Fruit fly (Drosophila melanogaster) whole organism, prepupa: ENCODE results near the gene Rab6.

Experiments
- Blimp-1 ChIP-seq: fragments of 200-800 bp; sonication (Bioruptor generic); optimal IDR thresholded peaks from 3 replicates; lab custom pipeline; 2017; ENCODE audit warnings: missing biosample characterization, missing genetic modification characterization, mild to moderate bottlenecking, moderate library complexity, missing genetic modification reagents
- CG10631 ChIP-seq: fragments of 200-800 bp; sonication (Bioruptor generic); optimal IDR thresholded peaks from 2 replicates; lab custom pipeline; 2016; ENCODE audit warnings: missing biosample characterization, missing genetic modification characterization
- CG10669 ChIP-seq: fragments of 200-800 bp; sonication (Bioruptor generic); optimal IDR thresholded peaks from 3 replicates; lab custom pipeline; 2018; ENCODE audit warnings: missing biosample characterization, mild to moderate bottlenecking, missing genetic modification characterization, moderate library complexity
- CG11294 ChIP-seq: fragments of 200-800 bp; sonication (Bioruptor generic); IDR thresholded peaks from 2 replicates; pipeline ENCODE4 v1.3.6; 2022; ENCODE audit warnings: missing biosample characterization, missing genetic modification characterization
- CG11762 ChIP-seq: fragments of 200-800 bp; sonication (Bioruptor generic); optimal IDR thresholded peaks from 3 replicates; lab custom pipeline; 2016; ENCODE audit warnings: missing biosample characterization, missing genetic modification characterization; ENCODE audit not compliant: insufficient read depth
- CG15336 ChIP-seq: fragments of 200-800 bp; sonication (Bioruptor generic); IDR thresholded peaks from 2 replicates; pipeline ENCODE4 v1.3.6; 2022; ENCODE audit warnings: missing biosample characterization, missing genetic modification characterization
- CG1621 ChIP-seq: fragments of 200-800 bp; sonication (Bioruptor generic); optimal IDR thresholded peaks from 3 replicates; lab custom pipeline; 2018; ENCODE audit warnings: missing biosample characterization, mild to moderate bottlenecking, missing genetic modification characterization
- CG31627 ChIP-seq: fragments of 200-800 bp; sonication (Bioruptor generic); optimal IDR thresholded peaks from 3 replicates; lab custom pipeline; 2016; ENCODE audit warnings: missing biosample characterization, missing genetic modification characterization
- CG32006 ChIP-seq: fragments of 200-800 bp; sonication (Bioruptor generic); optimal IDR thresholded peaks from 3 replicates; lab custom pipeline; 2017; ENCODE audit warnings: missing biosample characterization, mild to moderate bottlenecking, missing genetic modification characterization
- CG34406 ChIP-seq: fragments of 200-800 bp; sonication (Bioruptor generic); optimal IDR thresholded peaks from 3 replicates; lab custom pipeline; 2016; ENCODE audit warnings: missing biosample characterization, missing genetic modification characterization
- CG3919 ChIP-seq: fragments of 200-800 bp; sonication (Bioruptor generic); optimal IDR thresholded peaks from 3 replicates; lab custom pipeline; 2016; ENCODE audit warnings: missing biosample characterization, missing genetic modification characterization
- CG4318 ChIP-seq: fragments of 200-800 bp; sonication (Bioruptor generic); optimal IDR thresholded peaks from 3 replicates; lab custom pipeline; 2017; ENCODE audit warnings: missing biosample characterization, mild to moderate bottlenecking, missing genetic modification characterization
- CG6276 ChIP-seq: fragments of 200-800 bp; sonication (Bioruptor generic); optimal IDR thresholded peaks from 2 replicates; lab custom pipeline; 2017; ENCODE audit warnings: missing biosample characterization, mild to moderate bottlenecking, missing genetic modification characterization
- CG6792 ChIP-seq: fragments of 200-800 bp; sonication (Bioruptor generic); optimal IDR thresholded peaks from 3 replicates; lab custom pipeline; 2016; ENCODE audit warnings: missing biosample characterization, missing genetic modification characterization
- CG6808 ChIP-seq: fragments of 200-800 bp; sonication (Bioruptor generic); optimal IDR thresholded peaks from 3 replicates; lab custom pipeline; 2017; ENCODE audit warnings: missing biosample characterization, missing genetic modification characterization, mild to moderate bottlenecking, moderate library complexity, missing genetic modification reagents
- CG6854 ChIP-seq: fragments of 200-800 bp; sonication (Bioruptor generic); optimal IDR thresholded peaks from 2 replicates; lab custom pipeline; 2017; ENCODE audit warnings: missing biosample characterization, mild to moderate bottlenecking, missing genetic modification characterization
- CG7368 ChIP-seq: fragments of 200-800 bp; sonication (Bioruptor generic); optimal IDR thresholded peaks from 3 replicates; lab custom pipeline; 2016; ENCODE audit warnings: missing biosample characterization, missing genetic modification characterization
- CG8119 ChIP-seq: fragments of 200-800 bp; sonication (Bioruptor generic); IDR thresholded peaks from 3 replicates; pipeline ENCODE4 v1.3.6; 2022; ENCODE audit warnings: missing biosample characterization, missing genetic modification characterization
- CG8632 ChIP-seq: fragments of 200-800 bp; sonication (Bioruptor generic); optimal IDR thresholded peaks from 3 replicates; lab custom pipeline; 2016; ENCODE audit warnings: missing biosample characterization, missing genetic modification characterization
- CG9139 ChIP-seq: fragments of 200-800 bp; sonication (Bioruptor generic); optimal IDR thresholded peaks from 3 replicates; lab custom pipeline; 2017; ENCODE audit warnings: missing biosample characterization, mild to moderate bottlenecking, missing genetic modification characterization
- Eip78C ChIP-seq: fragments of 200-800 bp; sonication (Bioruptor generic); peaks from one replicate; lab custom pipeline; 2016; ENCODE audit warnings: missing biosample characterization, missing genetic modification characterization
- Eip93F ChIP-seq: fragments of 200-800 bp; sonication (Bioruptor generic); optimal IDR thresholded peaks from 2 replicates; lab custom pipeline; 2016; ENCODE audit warnings: missing biosample characterization, mild to moderate bottlenecking, missing genetic modification characterization
- Ets21C ChIP-seq: fragments of 200-800 bp; sonication (Bioruptor generic); optimal IDR thresholded peaks from 3 replicates; lab custom pipeline; 2016; ENCODE audit warnings: missing biosample characterization, missing genetic modification characterization
- Gug ChIP-seq: fragments of 200-800 bp; sonication (Bioruptor generic); IDR thresholded peaks from 2 replicates; pipeline ENCODE4 v1.3.6; 2022; ENCODE audit warnings: missing biosample characterization, missing genetic modification characterization
- Hr38 ChIP-seq: sonication (Bioruptor generic); optimal IDR thresholded peaks from 2 replicates; lab custom pipeline; 2016; ENCODE audit warnings: missing biosample characterization, missing genetic modification characterization
- Hr4 ChIP-seq: fragments of 200-800 bp; sonication (Bioruptor generic); optimal IDR thresholded peaks from 3 replicates; lab custom pipeline; 2016; ENCODE audit warnings: missing biosample characterization, missing genetic modification characterization
- OdsH ChIP-seq: fragments of 200-800 bp; sonication (Bioruptor generic); optimal IDR thresholded peaks from 3 replicates; lab custom pipeline; 2016; ENCODE audit warnings: missing biosample characterization, missing genetic modification characterization
- Smox ChIP-seq: fragments of 200-800 bp; sonication (Bioruptor generic); optimal IDR thresholded peaks from 3 replicates; lab custom pipeline; 2016; ENCODE audit warnings: missing biosample characterization, missing genetic modification characterization
- Sox102F ChIP-seq: fragments of 200-800 bp; sonication (Bioruptor generic); optimal IDR thresholded peaks from 2 replicates; lab custom pipeline; 2016; ENCODE audit warnings: missing biosample characterization, mild to moderate bottlenecking, missing genetic modification characterization
- Sox14 ChIP-seq: fragments of 200-800 bp; sonication (Bioruptor generic); optimal IDR thresholded peaks from 3 replicates; lab custom pipeline; 2016; ENCODE audit warnings: missing biosample characterization, missing genetic modification characterization
- Sox15 ChIP-seq: fragments of 200-800 bp; sonication (Bioruptor generic); optimal IDR thresholded peaks from 3 replicates; lab custom pipeline; 2016; ENCODE audit warnings: missing biosample characterization, missing genetic modification characterization
- achi ChIP-seq: fragments of 200-800 bp; sonication (Bioruptor generic); optimal IDR thresholded peaks from 3 replicates; lab custom pipeline; 2016; ENCODE audit warnings: missing biosample characterization, missing genetic modification characterization
- acj6 ChIP-seq: fragments of 200-800 bp; sonication (Bioruptor generic); optimal IDR thresholded peaks from 3 replicates; lab custom pipeline; 2016; ENCODE audit warnings: missing biosample characterization, missing genetic modification characterization
- dac ChIP-seq: fragments of 200-800 bp; sonication (Bioruptor generic); optimal IDR thresholded peaks from 2 replicates; lab custom pipeline; 2017; ENCODE audit warnings: missing biosample characterization, mild to moderate bottlenecking, missing genetic modification characterization
- dsx ChIP-seq: fragments of 200-800 bp; optimal IDR thresholded peaks from 3 replicates; lab custom pipeline; 2019; ENCODE audit warnings: missing biosample characterization, mild to moderate bottlenecking, missing genetic modification characterization, moderate library complexity; ENCODE audit not compliant: poor library complexity, severe bottlenecking
- eg ChIP-seq: fragments of 200-800 bp; sonication (Bioruptor generic); IDR thresholded peaks from 3 replicates; pipeline ENCODE4 v1.3.6; 2022; ENCODE audit warnings: missing biosample characterization, missing genetic modification characterization
- fd59A ChIP-seq: fragments of 200-800 bp; sonication (Bioruptor generic); optimal IDR thresholded peaks from 2 replicates; lab custom pipeline; 2017; ENCODE audit warnings: missing biosample characterization, mild to moderate bottlenecking, missing genetic modification characterization, missing genetic modification reagents
- fd85E ChIP-seq: fragments of 200-800 bp; sonication (Bioruptor generic); optimal IDR thresholded peaks from 3 replicates; lab custom pipeline; 2016; ENCODE audit warnings: missing biosample characterization, missing genetic modification characterization
- lz ChIP-seq: fragments of 200-800 bp; sonication (Bioruptor generic); optimal IDR thresholded peaks from 3 replicates; lab custom pipeline; 2016; ENCODE audit warnings: missing biosample characterization, missing genetic modification characterization
- net ChIP-seq: fragments of 200-800 bp; sonication (Bioruptor generic); optimal IDR thresholded peaks from 3 replicates; lab custom pipeline; 2016; ENCODE audit warnings: missing biosample characterization, missing genetic modification characterization
- pdm3 ChIP-seq: fragments of 200-800 bp; sonication (Bioruptor generic); optimal IDR thresholded peaks from 3 replicates; lab custom pipeline; 2016; ENCODE audit warnings: missing biosample characterization, missing genetic modification characterization
- spab ChIP-seq: fragments of 200-800 bp; sonication (Bioruptor generic); optimal IDR thresholded peaks from 2 replicates; lab custom pipeline; 2017; ENCODE audit warnings: missing biosample characterization, mild to moderate bottlenecking, missing genetic modification characterization, missing genetic modification reagents
- ss ChIP-seq, 2 experiments: fragments of 200-800 bp; sonication (Bioruptor generic); optimal IDR thresholded peaks; 2 replicates in 1 of 2; 3 replicates in 1 of 2; lab custom pipeline; 2017 to 2018; ENCODE audit warnings: mild to moderate bottlenecking in 2 of 2, missing biosample characterization in 2 of 2, missing genetic modification characterization in 2 of 2, moderate library complexity in 1 of 2
- svp ChIP-seq: fragments of 200-800 bp; sonication (Bioruptor generic); peaks from one replicate; lab custom pipeline; 2016; ENCODE audit warnings: missing biosample characterization, missing genetic modification characterization
- topi ChIP-seq: fragments of 200-800 bp; sonication (Bioruptor generic); optimal IDR thresholded peaks from 3 replicates; lab custom pipeline; 2016; ENCODE audit warnings: missing biosample characterization, missing genetic modification characterization

The Rab6 gene

dm6 chr2L:12079827-12080381 is 29.0 kb downstream of the Rab6 start:
- no peak for TF ChIP-seq CG6276 (GFP tag; lab: Kevin White, UChicago)
- TF ChIP-seq CG7368 (GFP tag; lab: Kevin White, UChicago) = no peak

- TF ChIP-seq svp (peak; percentile 61), ss (GFP tag; optimal IDR thresholded peaks at IDR 0.05; lab: Kevin White, UChicago) (no peak), CG6854 (no peak), CG6808 (no peak), OdsH (no peak), CG3919 (GFP tag; lab: Kevin White, UChicago) (no peak), Sox15 (GFP tag; lab: Kevin White, UChicago) (no peak), CG4318 (GFP tag; lab: Kevin White, UChicago) (no peak)
- TF ChIP-seq, all 60 proteins: peak for 1
These were observed 30.2 kb downstream of the Rab6 start for dm6 chr2L:12078695-12079094.

- TF ChIP-seq dsx (no peak), ss (GFP tag; optimal IDR thresholded peaks at IDR 0.05; lab: Kevin White, UChicago) (peak; percentile 1 to 30)
- TF ChIP-seq, all 60 proteins: peak for 1
These were observed 30.7 kb downstream of the Rab6 start for dm6 chr2L:12078123-12078658.

dm6 chr2L:12075850-12076249 is 33.1 kb downstream of the Rab6 start, which contains the start of gene CG14947:
TSS of gene CG14947 (plus strand) at chr2L:12076100.
- TF ChIP-seq CG8632 (peak; percentile 20), Blimp-1 (GFP tag; lab: Kevin White, UChicago) (no peak), Eip78C (GFP tag; lab: Kevin White, UChicago) (peak; percentile 75), CG10631 (GFP tag; lab: Kevin White, UChicago) (no peak), spab (no peak), CG9139 (GFP tag; lab: Kevin White, UChicago) (peak; percentile 20), CG31627 (GFP tag; lab: Kevin White, UChicago) (peak; percentile 16), Ets21C (GFP tag; lab: Kevin White, UChicago) (no peak), Hr4 (GFP tag; lab: Kevin White, UChicago) (peak; percentile 47), Sox102F (GFP tag; lab: Kevin White, UChicago) (peak; percentile 20), Smox (GFP tag; lab: Kevin White, UChicago) (peak; percentile 15), fd85E (GFP tag; lab: Kevin White, UChicago) (no peak), dac (GFP tag; lab: Kevin White, UChicago) (no peak), CG11294 (GFP tag; lab: Robert Waterston, UW) (no peak), CG11762 (no peak), CG6808 (peak; percentile 23), lz (GFP tag; lab: Kevin White, UChicago) (peak; percentile 5), fd59A (GFP tag; lab: Kevin White, UChicago) (no peak), CG10669 (GFP tag; lab: Kevin White, UChicago) (no peak), net (GFP tag; lab: Kevin White, UChicago) (peak; percentile 10), topi (GFP tag; lab: Kevin White, UChicago) (peak; percentile 0), CG4318 (GFP tag; lab: Kevin White, UChicago) (no peak), CG32006 (GFP tag; lab: Kevin White, UChicago) (peak; percentile 37), CG1621 (no peak), CG6792 (peak; percentile 10), Sox14 (GFP tag; lab: Kevin White, UChicago) (no peak), achi (peak; percentile 15), CG34406 (GFP tag; lab: Kevin White, UChicago) (peak; percentile 4), Sox15 (GFP tag; lab: Kevin White, UChicago) (no peak), Gug (GFP tag; lab: Robert Waterston, UW) (no peak), dsx (no peak), CG8119 (GFP tag; lab: Robert Waterston, UW) (0 out of 3 replicates have a peak, but pooled peaks have one; percentile 37), acj6 (GFP tag; lab: Kevin White, UChicago) (no peak), Hr38 (GFP tag; lab: Kevin White, UChicago) (no peak), CG15336 (GFP tag; lab: Robert Waterston, UW) (peak; percentile 51), Eip93F (GFP tag; lab: Kevin White, UChicago) (no peak), OdsH (peak; percentile 36), pdm3 (GFP tag; lab: Kevin White, UChicago) (peak; percentile 41), eg (0 out of 3 replicates have a peak, but pooled peaks have one; percentile 29)
